Worm (Caenorhabditis elegans): ENCODE measurements around the gene scrm-3.

DNA sequence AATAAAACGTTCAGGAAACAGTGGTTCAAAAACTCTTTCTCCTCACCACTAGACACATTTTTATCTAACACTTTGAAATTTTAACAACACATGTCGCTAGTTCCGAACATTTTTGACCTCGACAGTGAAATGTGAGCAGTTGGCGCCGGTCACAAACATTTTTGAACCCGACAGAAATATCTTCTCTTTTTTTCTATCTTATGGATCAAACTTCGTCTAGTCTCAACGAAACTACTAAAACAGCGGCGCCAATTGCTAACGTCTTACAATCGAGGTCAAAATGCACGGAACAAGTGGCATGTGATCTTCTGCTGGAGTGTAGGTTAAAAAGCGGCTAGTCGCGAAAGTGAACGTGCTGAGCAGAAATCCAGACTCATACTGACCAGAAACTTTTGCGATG is 13.0 kb downstream of the scrm-3 start:
- TF ChIP-seq nhr-12 (tag; optimal IDR thresholded peaks at IDR 0.05), result no peak
- no peak for TF ChIP-seq ZK546.5 (tag; optimal IDR thresholded peaks at IDR 0.05)
- no peak for TF ChIP-seq crh-2 (tag; optimal IDR thresholded peaks at IDR 0.05)
- TF ChIP-seq egl-27 (tag; optimal IDR thresholded peaks at IDR 0.05), result no peak
